Worm (Caenorhabditis elegans) whole organism, L3 larva: Measurements from ENCODE around the gene C02B10.4.

Experiments used
- ceh-82 ChIP-seq: fragments of 150-350 bp; optimal IDR thresholded peaks from 2 replicates; lab custom pipeline; 2014; ENCODE audit warnings: missing biosample characterization, missing genetic modification characterization
- egl-27 ChIP-seq: sonication (generic microtip); optimal IDR thresholded peaks from 4 replicates; lab custom pipeline; 2017; ENCODE audit warnings: missing biosample characterization, missing genetic modification reagents, missing genetic modification characterization
- elt-3 ChIP-seq, 3 experiments: fragments of 150-350 bp in 1 of 3; sonication (generic microtip) in 2 of 3; optimal IDR thresholded peaks; 2 replicates in 2 of 3; 4 replicates in 1 of 3; lab custom pipeline; 2014 to 2017; ENCODE audit warnings: missing biosample characterization in 3 of 3, missing genetic modification characterization in 3 of 3
- fkh-10 ChIP-seq: sonication (generic microtip); optimal IDR thresholded peaks from 2 replicates; lab custom pipeline; 2017; ENCODE audit warnings: missing biosample characterization, missing genetic modification reagents, missing genetic modification characterization

C02B10.4 gene

DNA sequence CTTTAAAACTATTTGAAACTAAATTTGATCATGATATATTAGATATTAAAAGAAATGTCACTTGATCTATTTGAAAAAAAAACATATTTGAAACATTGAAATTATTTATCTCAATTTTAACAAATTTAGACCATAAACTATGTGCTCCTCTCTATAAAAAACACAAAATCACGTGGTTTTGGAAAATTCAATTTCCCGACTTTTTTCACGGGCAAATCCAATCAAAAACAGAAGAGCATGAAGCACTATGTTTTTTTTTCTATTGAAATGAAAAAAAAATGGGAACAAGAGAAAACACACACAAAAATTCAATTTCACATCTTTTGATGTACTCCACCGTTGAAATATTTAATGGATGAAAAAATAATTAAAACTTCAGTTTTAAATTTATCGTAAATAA, 47.8 kb downstream of the C02B10.4 start:
- TF ChIP-seq fkh-10 (GFP tag; lab: Kevin White, UChicago) = peak; percentile 52
- no peak for TF ChIP-seq egl-27

DNA sequence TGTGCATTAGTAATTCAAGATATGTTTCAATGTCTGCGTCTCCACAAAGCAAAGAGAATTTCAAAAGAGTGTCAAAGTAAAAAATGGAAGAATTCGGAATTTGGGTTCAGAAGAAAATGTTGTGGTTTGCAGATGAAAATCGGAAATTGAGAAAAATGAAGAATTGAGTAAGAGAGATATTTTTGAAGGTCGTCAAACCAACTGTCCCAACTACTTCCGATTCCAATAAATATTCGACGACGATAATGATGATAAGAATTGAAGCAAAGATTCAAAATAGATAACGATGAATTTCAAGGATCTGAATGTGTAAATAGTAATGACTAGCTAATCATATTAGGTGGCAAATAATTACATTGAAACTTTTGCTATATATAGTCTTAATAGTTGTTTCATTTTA, 48.6 kb downstream of the C02B10.4 start:
- peak in 1 of 3 experiments; percentile 28 for TF ChIP-seq elt-3 (tag; optimal IDR thresholded peaks at IDR 0.05; lab: Kevin White, UChicago)
- TF ChIP-seq ceh-82 = no peak
